Worm (Caenorhabditis elegans) whole organism, L4 larva: Measurements from ENCODE around the gene mau-8.
A peak's percentile ranks its signal among the peaks of the same experiment; 100 is the strongest.

ENCODE experiments used
- F10B5.3 ChIP-seq: sonication (generic microtip); optimal IDR thresholded peaks from 2 replicates; lab custom pipeline; 2016; ENCODE audit warnings: mild to moderate bottlenecking, missing genetic modification characterization, missing compliant biosample characterization
- F26F4.8 ChIP-seq: fragments of 200-800 bp; sonication (Bioruptor generic); conservative IDR thresholded peaks from 2 replicates; pipeline ENCODE4 v1.3.6; 2022; ENCODE audit warnings: missing genetic modification characterization, missing compliant biosample characterization
- F44E2.7 ChIP-seq: fragments of 200-800 bp; sonication (Bioruptor generic); IDR thresholded peaks from 2 replicates; pipeline ENCODE4 v2.1.2; 2022; ENCODE audit warnings: missing genetic modification characterization, missing compliant biosample characterization
- T20F7.1 ChIP-seq: fragments of 200-800 bp; sonication (Bioruptor generic); optimal IDR thresholded peaks from 2 replicates; lab custom pipeline; 2018; ENCODE audit warnings: mild to moderate bottlenecking, missing genetic modification characterization, missing compliant biosample characterization
- Y105C5A.15 ChIP-seq: fragments of 200-800 bp; sonication (Bioruptor generic); IDR thresholded peaks from 2 replicates; pipeline ENCODE4 v1.3.6; 2022; ENCODE audit warnings: missing genetic modification characterization, missing compliant biosample characterization
- Y48G9A.11 ChIP-seq: fragments of 200-800 bp; sonication (Bioruptor generic); IDR thresholded peaks from 2 replicates; pipeline ENCODE4 v1.3.6; 2022; ENCODE audit warnings: missing genetic modification reagents, missing genetic modification characterization, missing compliant biosample characterization
- ZK337.2 ChIP-seq: fragments of 200-800 bp; sonication (Bioruptor generic); IDR thresholded peaks from 2 replicates; pipeline ENCODE4 v1.3.6; 2022; ENCODE audit warnings: missing genetic modification reagents, missing genetic modification characterization, missing compliant biosample characterization
- aly-2 ChIP-seq: sonication (generic microtip); optimal IDR thresholded peaks from 2 replicates; lab custom pipeline; 2018; ENCODE audit warnings: missing biosample characterization, missing genetic modification characterization
- arid-1 ChIP-seq: fragments of 200-800 bp; sonication (Bioruptor generic); conservative IDR thresholded peaks from 2 replicates; pipeline ENCODE4 v1.3.6; 2022; ENCODE audit warnings: missing genetic modification reagents, missing genetic modification characterization, missing compliant biosample characterization
- ceh-62 ChIP-seq: sonication (generic microtip); optimal IDR thresholded peaks from 2 replicates; lab custom pipeline; 2017; ENCODE audit warnings: missing biosample characterization, missing genetic modification characterization
- ces-1 ChIP-seq: fragments of 150-350 bp; sonication (generic microtip); optimal IDR thresholded peaks from 4 replicates; lab custom pipeline; 2014; ENCODE audit warnings: missing biosample characterization, missing genetic modification reagents, missing genetic modification characterization
- ctbp-1 ChIP-seq: fragments of 200-800 bp; sonication (Bioruptor generic); IDR thresholded peaks from 2 replicates; pipeline ENCODE4 v1.3.6; 2022; ENCODE audit warnings: missing genetic modification reagents, missing genetic modification characterization, missing compliant biosample characterization
- daf-12 ChIP-seq: fragments of 150-350 bp; optimal IDR thresholded peaks from 2 replicates; lab custom pipeline; 2014; ENCODE audit warnings: missing biosample characterization, missing genetic modification reagents, missing genetic modification characterization
- daf-16 ChIP-seq, 3 experiments: sonication (generic microtip); optimal IDR thresholded peaks; 2 replicates each; lab custom pipeline; 2016 to 2017; ENCODE audit warnings: missing genetic modification characterization in 3 of 3, missing genetic modification reagents in 3 of 3, mild to moderate bottlenecking in 2 of 3, missing compliant biosample characterization in 2 of 3, missing biosample characterization in 1 of 3, moderate library complexity in 1 of 3
- dpl-1 ChIP-seq: fragments of 150-350 bp; optimal IDR thresholded peaks from 2 replicates; lab custom pipeline; 2014; ENCODE audit warnings: missing biosample characterization, missing genetic modification reagents, missing genetic modification characterization
- egl-43 ChIP-seq: fragments of 200-800 bp; sonication (Bioruptor generic); IDR thresholded peaks from 2 replicates; pipeline ENCODE4 v1.3.6; 2022; ENCODE audit warnings: missing genetic modification reagents, missing genetic modification characterization, missing compliant biosample characterization
- fkh-10 ChIP-seq: fragments of 150-350 bp; optimal IDR thresholded peaks from 2 replicates; lab custom pipeline; 2014; ENCODE audit warnings: missing biosample characterization, missing genetic modification reagents, missing genetic modification characterization
- gei-8 ChIP-seq: fragments of 200-800 bp; sonication (Bioruptor generic); optimal IDR thresholded peaks from 2 replicates; lab custom pipeline; 2018; ENCODE audit warnings: mild to moderate bottlenecking, missing genetic modification characterization, missing compliant biosample characterization
- hif-1 ChIP-seq, 2 experiments: sonication (generic microtip); optimal IDR thresholded peaks; 2 replicates each; lab custom pipeline; 2016 to 2017; ENCODE audit warnings: missing compliant biosample characterization in 2 of 2, missing genetic modification characterization in 2 of 2, missing genetic modification reagents in 2 of 2, missing genotype in 2 of 2, mild to moderate bottlenecking in 1 of 2
- hlh-30 ChIP-seq: sonication (generic microtip); optimal IDR thresholded peaks from 2 replicates; lab custom pipeline; 2017; ENCODE audit warnings: antibody characterized with exemption, mild to moderate bottlenecking, missing genetic modification characterization, missing compliant biosample characterization; ENCODE audit not compliant: insufficient read depth
- hmg-1.1 ChIP-seq: fragments of 200-800 bp; sonication (Bioruptor generic); IDR thresholded peaks from 2 replicates; pipeline ENCODE4 v1.3.6; 2022; ENCODE audit warnings: missing genetic modification reagents, missing genetic modification characterization, missing compliant biosample characterization
- lin-15B ChIP-seq: fragments of 150-350 bp; sonication (generic microtip); optimal IDR thresholded peaks from 3 replicates; lab custom pipeline; 2014; ENCODE audit warnings: missing biosample characterization, missing genetic modification characterization
- lin-29 ChIP-seq: fragments of 200-800 bp; sonication (Bioruptor generic); IDR thresholded peaks from 2 replicates; pipeline ENCODE4 v1.3.6; 2022; ENCODE audit warnings: missing genetic modification reagents, missing genetic modification characterization, missing compliant biosample characterization
- lin-39 ChIP-seq: fragments of 150-350 bp; optimal IDR thresholded peaks from 2 replicates; lab custom pipeline; 2014; ENCODE audit warnings: missing biosample characterization, missing genetic modification reagents, missing genetic modification characterization
- lir-3 ChIP-seq: sonication (generic microtip); optimal IDR thresholded peaks from 2 replicates; lab custom pipeline; 2016; ENCODE audit warnings: mild to moderate bottlenecking, missing genetic modification characterization, missing compliant biosample characterization
- madf-5 ChIP-seq, 2 experiments: fragments of 200-800 bp; sonication (Bioruptor generic); IDR thresholded peaks; 2 replicates each; pipeline ENCODE4 v1.3.6; 2022; ENCODE audit warnings: missing compliant biosample characterization in 2 of 2, missing genetic modification characterization in 2 of 2
- madf-9 ChIP-seq: fragments of 200-800 bp; sonication (Bioruptor generic); conservative IDR thresholded peaks from 2 replicates; pipeline ENCODE4 v1.3.6; 2022; ENCODE audit warnings: missing genetic modification reagents, missing genetic modification characterization, missing compliant biosample characterization
- mep-1 ChIP-seq: fragments of 150-350 bp; sonication (generic microtip); optimal IDR thresholded peaks from 3 replicates; lab custom pipeline; 2014; ENCODE audit warnings: missing biosample characterization, missing genetic modification characterization
- mes-2 ChIP-seq: sonication (generic microtip); optimal IDR thresholded peaks from 2 replicates; lab custom pipeline; 2016; ENCODE audit warnings: missing genotype, mild to moderate bottlenecking, missing genetic modification characterization, missing compliant biosample characterization; ENCODE audit not compliant: poor library complexity, severe bottlenecking
- nhr-10 ChIP-seq: fragments of 150-350 bp; optimal IDR thresholded peaks from 2 replicates; lab custom pipeline; 2014; ENCODE audit warnings: missing biosample characterization, missing genetic modification characterization
- nhr-102 ChIP-seq: sonication (generic microtip); optimal IDR thresholded peaks from 2 replicates; lab custom pipeline; 2016; ENCODE audit warnings: mild to moderate bottlenecking, missing genetic modification characterization, moderate library complexity, missing compliant biosample characterization
- nhr-11 ChIP-seq: fragments of 150-350 bp; optimal IDR thresholded peaks from 2 replicates; lab custom pipeline; 2014; ENCODE audit warnings: missing biosample characterization, missing genetic modification characterization
- nhr-28 ChIP-seq: fragments of 150-350 bp; optimal IDR thresholded peaks from 2 replicates; lab custom pipeline; 2014; ENCODE audit warnings: missing biosample characterization, missing genetic modification characterization
- nhr-41 ChIP-seq: fragments of 200-800 bp; sonication (Bioruptor generic); IDR thresholded peaks from 2 replicates; pipeline ENCODE4 v1.3.6; 2022; ENCODE audit warnings: missing genetic modification reagents, missing genetic modification characterization, missing compliant biosample characterization
- nhr-42 ChIP-seq: fragments of 200-800 bp; sonication (Bioruptor generic); IDR thresholded peaks from 2 replicates; pipeline ENCODE4 v1.3.6; 2022; ENCODE audit warnings: missing genetic modification characterization, missing compliant biosample characterization
- nhr-48 ChIP-seq: sonication (generic microtip); optimal IDR thresholded peaks from 2 replicates; lab custom pipeline; 2016; ENCODE audit warnings: mild to moderate bottlenecking, missing genetic modification characterization, missing compliant biosample characterization
- nhr-76 ChIP-seq: fragments of 150-350 bp; optimal IDR thresholded peaks from 2 replicates; lab custom pipeline; 2014; ENCODE audit warnings: missing biosample characterization, missing genetic modification characterization
- pha-4 ChIP-seq, 2 experiments: fragments of 150-350 bp in 1 of 2; fragments of 200-800 bp in 1 of 2; sonication (Bioruptor generic) in 1 of 2; IDR thresholded peaks in 1 of 2; optimal IDR thresholded peaks in 1 of 2; 2 replicates each; pipeline versions ENCODE4 v1.3.6 to Lab custom; 2014 to 2022; ENCODE audit warnings: missing genetic modification characterization in 2 of 2, missing genetic modification reagents in 2 of 2, missing biosample characterization in 1 of 2, missing compliant biosample characterization in 1 of 2
- pqm-1 ChIP-seq: sonication (generic microtip); optimal IDR thresholded peaks from 2 replicates; lab custom pipeline; 2017; ENCODE audit warnings: missing biosample characterization, missing genetic modification characterization
- rbr-2 ChIP-seq: sonication (generic microtip); optimal IDR thresholded peaks from 2 replicates; lab custom pipeline; 2016; ENCODE audit warnings: missing genotype, missing genetic modification characterization, missing compliant biosample characterization
- saeg-2 ChIP-seq: fragments of 200-800 bp; sonication (Bioruptor generic); IDR thresholded peaks from 2 replicates; pipeline ENCODE4 v1.3.6; 2022; ENCODE audit warnings: missing genetic modification reagents, missing genetic modification characterization, missing compliant biosample characterization
- sdz-12 ChIP-seq: fragments of 200-800 bp; sonication (Bioruptor generic); optimal IDR thresholded peaks from 2 replicates; lab custom pipeline; 2018; ENCODE audit warnings: mild to moderate bottlenecking, missing genetic modification characterization, missing compliant biosample characterization
- skn-1 ChIP-seq: fragments of 150-350 bp; optimal IDR thresholded peaks from 2 replicates; lab custom pipeline; 2014; ENCODE audit warnings: missing biosample characterization, missing genetic modification characterization
- snpc-1.2 ChIP-seq: fragments of 200-800 bp; sonication (Bioruptor generic); IDR thresholded peaks from 2 replicates; pipeline ENCODE4 v1.3.6; 2022; ENCODE audit warnings: missing genetic modification reagents, missing genetic modification characterization, missing compliant biosample characterization
- tag-97 ChIP-seq: fragments of 200-800 bp; sonication (Bioruptor generic); IDR thresholded peaks from 2 replicates; pipeline ENCODE4 v1.3.6; 2022; ENCODE audit warnings: missing genetic modification characterization, missing compliant biosample characterization
- tra-1 ChIP-seq: fragments of 200-800 bp; sonication (Bioruptor generic); IDR thresholded peaks from 2 replicates; pipeline ENCODE4 v1.3.6; 2022; ENCODE audit warnings: missing genetic modification reagents, missing genetic modification characterization, missing compliant biosample characterization
- unc-39 ChIP-seq: sonication (generic microtip); optimal IDR thresholded peaks from 2 replicates; lab custom pipeline; 2017; ENCODE audit warnings: missing biosample characterization, missing genetic modification characterization
- unc-62 ChIP-seq, 3 experiments: fragments of 150-350 bp in 1 of 3; sonication (generic microtip); optimal IDR thresholded peaks in 2 of 3; peaks in 1 of 3; 1 replicate in 1 of 3; 2 replicates in 2 of 3; lab custom pipeline; 2014 to 2017; ENCODE audit warnings: missing biosample characterization in 3 of 3, missing genetic modification characterization in 3 of 3, missing genetic modification reagents in 3 of 3, missing genotype in 1 of 3
- vab-7 ChIP-seq: fragments of 200-800 bp; sonication (Bioruptor generic); IDR thresholded peaks from 2 replicates; pipeline ENCODE4 v1.3.6; 2022; ENCODE audit warnings: missing genetic modification reagents, missing genetic modification characterization, missing compliant biosample characterization
- ztf-11 ChIP-seq: fragments of 150-350 bp; optimal IDR thresholded peaks from 2 replicates; lab custom pipeline; 2014; ENCODE audit warnings: missing biosample characterization, missing genetic modification characterization

The mau-8 gene

DNA sequence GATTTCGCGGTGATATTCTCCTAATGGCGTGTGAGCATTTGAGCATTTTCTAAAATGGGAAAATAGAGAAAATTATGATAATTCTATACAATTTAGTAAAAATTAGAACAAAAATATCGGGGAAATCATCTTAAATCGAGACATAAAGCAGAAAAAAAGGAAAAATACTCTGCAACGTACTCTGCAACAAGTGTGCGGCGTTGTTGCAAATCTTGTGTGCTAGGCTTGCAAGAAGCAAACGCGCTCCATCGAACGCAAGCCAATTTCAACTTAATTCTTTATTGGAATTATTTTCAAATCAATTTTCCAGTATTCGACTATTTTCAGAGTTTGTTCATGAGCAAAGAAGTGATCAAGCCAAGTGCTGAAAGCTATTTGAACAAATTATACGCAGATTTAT is 8.2 kb downstream of the mau-8 start, which contains the start of the genes Y62E10A.20, Y62E10A.23 and mdt-9 (continued):
- TF ChIP-seq unc-62 (GFP tag; optimal IDR thresholded peaks at IDR 0.05 in 1 of 2; lab: Kevin White, UChicago) (no peak), unc-62 (tag; optimal IDR thresholded peaks at IDR 0.05; lab: Kevin White, UChicago) (no peak), F10B5.3 (no peak), madf-5 (GFP tag; IDR thresholded peaks at IDR 0.05; lab: Robert Waterston, UW) (no peak), egl-43 (no peak), nhr-28 (tag; lab: Kevin White, UChicago) (peak; percentile 30), aly-2 (tag; lab: Kevin White, UChicago) (no peak), tra-1 (GFP tag; lab: Robert Waterston, UW) (no peak), saeg-2 (GFP tag; lab: Robert Waterston, UW) (no peak), lin-39 (tag; lab: Kevin White, UChicago) (no peak), daf-12 (tag; lab: Kevin White, UChicago) (no peak), nhr-48 (tag; lab: Kevin White, UChicago) (no peak), nhr-10 (tag; lab: Kevin White, UChicago) (no peak), vab-7 (GFP tag; lab: Robert Waterston, UW) (no peak), F44E2.7 (GFP tag; lab: Robert Waterston, UW) (no peak), daf-16 (GFP tag; optimal IDR thresholded peaks at IDR 0.05; lab: Kevin White, UChicago) (no peak), daf-16 (tag; optimal IDR thresholded peaks at IDR 0.05; lab: Kevin White, UChicago) (peak; percentile 31), arid-1 (GFP tag; lab: Robert Waterston, UW) (0 out of 2 replicates have a peak, but pooled peaks have one; percentile 48), lin-15B (tag; lab: Kevin White, UChicago) (peak; percentile 7), hlh-30 (tag; lab: Kevin White, UChicago) (peak; percentile 45), gei-8 (GFP tag; lab: Kevin White, UChicago) (no peak), nhr-42 (GFP tag; lab: Robert Waterston, UW) (no peak), ceh-62 (tag; lab: Kevin White, UChicago) (no peak), nhr-11 (no peak), ztf-11 (tag; lab: Kevin White, UChicago) (no peak), skn-1 (tag; lab: Kevin White, UChicago) (no peak), hif-1 (tag; optimal IDR thresholded peaks at IDR 0.05; lab: Kevin White, UChicago) (peak in 1 of 2 experiments; percentile 76), mep-1 (tag; lab: Kevin White, UChicago) (peak; percentile 86), hmg-1.1 (peak; percentile 59), unc-39 (tag; lab: Kevin White, UChicago) (no peak), nhr-76 (tag; lab: Kevin White, UChicago) (no peak), sdz-12 (GFP tag; lab: Kevin White, UChicago) (no peak), ctbp-1 (GFP tag; lab: Robert Waterston, UW) (peak; percentile 14; the same call in 1 of the 2 replicates), T20F7.1 (GFP tag; lab: Kevin White, UChicago) (no peak), nhr-41 (GFP tag; lab: Robert Waterston, UW) (no peak), madf-9 (GFP tag; lab: Robert Waterston, UW) (no peak), Y105C5A.15 (GFP tag; lab: Robert Waterston, UW) (no peak), nhr-102 (tag; lab: Kevin White, UChicago) (peak; percentile 19), fkh-10 (GFP tag; lab: Kevin White, UChicago) (no peak), ZK337.2 (GFP tag; lab: Robert Waterston, UW) (no peak), rbr-2 (tag; lab: Kevin White, UChicago) (peak; percentile 61), snpc-1.2 (GFP tag; lab: Robert Waterston, UW) (0 out of 2 replicates have a peak, but pooled peaks have one; percentile 67), lir-3 (tag; lab: Kevin White, UChicago) (no peak), tag-97 (no peak), ces-1 (GFP tag; lab: Kevin White, UChicago) (no peak), lin-29 (GFP tag; lab: Robert Waterston, UW) (no peak), pha-4 (GFP tag; IDR thresholded peaks at IDR 0.05; lab: Robert Waterston, UW) (no peak), pha-4 (tag; optimal IDR thresholded peaks at IDR 0.05; lab: Kevin White, UChicago) (peak; percentile 29), mes-2 (tag; lab: Kevin White, UChicago) (peak; percentile 94), F26F4.8 (GFP tag; lab: Robert Waterston, UW) (no peak), dpl-1 (GFP tag; lab: Kevin White, UChicago) (peak; percentile 74), Y48G9A.11 (GFP tag; lab: Robert Waterston, UW) (no peak), pqm-1 (no peak)
